Worm (Caenorhabditis elegans) whole organism, L1 larva: Measurements from ENCODE around the gene srgp-1.
A peak's percentile ranks its signal among the peaks of the same experiment; 100 is the strongest.

Experiments
- C04F5.9 ChIP-seq: sonication (generic microtip); optimal IDR thresholded peaks from 2 replicates; lab custom pipeline; 2016; ENCODE audit warnings: missing genetic modification characterization, missing compliant biosample characterization
- C16A3.4 ChIP-seq: fragments of 150-350 bp; optimal IDR thresholded peaks from 2 replicates; lab custom pipeline; 2014; ENCODE audit warnings: missing biosample characterization, missing genetic modification characterization
- alr-1 ChIP-seq: fragments of 200-800 bp; sonication (Bioruptor generic); optimal IDR thresholded peaks from 2 replicates; lab custom pipeline; 2018; ENCODE audit warnings: borderline replicate concordance, mild to moderate bottlenecking, missing genetic modification characterization, missing compliant biosample characterization
- aly-2 ChIP-seq: fragments of 150-350 bp; optimal IDR thresholded peaks from 2 replicates; lab custom pipeline; 2014; ENCODE audit warnings: missing biosample characterization, missing genetic modification characterization
- ama-1 ChIP-seq: fragments of 150-350 bp; optimal IDR thresholded peaks from 2 replicates; lab custom pipeline; 2014
- blmp-1 ChIP-seq: fragments of 150-350 bp; optimal IDR thresholded peaks from 2 replicates; lab custom pipeline; 2014; ENCODE audit warnings: missing biosample characterization, missing genetic modification characterization
- ceh-63 ChIP-seq: fragments of 200-800 bp; sonication (Bioruptor generic); optimal IDR thresholded peaks from 2 replicates; lab custom pipeline; 2018; ENCODE audit warnings: mild to moderate bottlenecking, missing genetic modification characterization, missing compliant biosample characterization
- ceh-8 ChIP-seq: fragments of 200-800 bp; sonication (Bioruptor generic); optimal IDR thresholded peaks from 2 replicates; lab custom pipeline; 2018; ENCODE audit warnings: mild to moderate bottlenecking, missing genetic modification characterization, moderate library complexity, missing compliant biosample characterization
- ceh-88 ChIP-seq: fragments of 200-800 bp; sonication (Bioruptor generic); IDR thresholded peaks from 2 replicates; pipeline ENCODE4 v1.3.6; 2022; ENCODE audit warnings: missing genetic modification characterization, missing compliant biosample characterization
- dpl-1 ChIP-seq, 3 experiments: fragments of 150-350 bp in 2 of 3; sonication (generic microtip) in 1 of 3; optimal IDR thresholded peaks; 2 replicates each; lab custom pipeline; 2014 to 2017; ENCODE audit warnings: missing biosample characterization in 3 of 3, missing genetic modification characterization in 3 of 3, missing genetic modification reagents in 3 of 3
- efl-1 ChIP-seq, 4 experiments: fragments of 150-350 bp; optimal IDR thresholded peaks in 3 of 4; peaks in 1 of 4; 1 replicate in 1 of 4; 2 replicates in 3 of 4; lab custom pipeline; 2014; ENCODE audit warnings: missing biosample characterization in 2 of 4, missing genetic modification characterization in 2 of 4, missing genetic modification reagents in 2 of 4
- egl-13 ChIP-seq: sonication (generic microtip); optimal IDR thresholded peaks from 2 replicates; lab custom pipeline; 2016; ENCODE audit warnings: missing genotype, missing genetic modification reagents, missing genetic modification characterization, missing compliant biosample characterization
- egl-27 ChIP-seq, 2 experiments: fragments of 150-350 bp in 1 of 2; sonication (generic microtip); optimal IDR thresholded peaks; 3 replicates each; lab custom pipeline; 2017 to 2018; ENCODE audit warnings: missing biosample characterization in 2 of 2, missing genetic modification characterization in 2 of 2, missing genetic modification reagents in 2 of 2
- ets-5 ChIP-seq: fragments of 200-800 bp; sonication (Bioruptor generic); IDR thresholded peaks from 2 replicates; pipeline ENCODE4 v1.3.6; 2022; ENCODE audit warnings: missing genetic modification characterization, missing compliant biosample characterization
- fkh-10 ChIP-seq: sonication (generic microtip); optimal IDR thresholded peaks from 2 replicates; lab custom pipeline; 2017; ENCODE audit warnings: missing biosample characterization, missing genetic modification reagents, missing genetic modification characterization
- hlh-17 ChIP-seq: fragments of 200-800 bp; sonication (Bioruptor generic); optimal IDR thresholded peaks from 2 replicates; lab custom pipeline; 2018; ENCODE audit warnings: missing genetic modification characterization, mild to moderate bottlenecking, missing compliant biosample characterization, moderate library complexity, borderline replicate concordance
- hpl-2 ChIP-seq: fragments of 150-350 bp; optimal IDR thresholded peaks from 2 replicates; lab custom pipeline; 2014; ENCODE audit warnings: missing biosample characterization, missing genetic modification reagents, missing genetic modification characterization
- irx-1 ChIP-seq: sonication (generic microtip); optimal IDR thresholded peaks from 2 replicates; lab custom pipeline; 2016; ENCODE audit warnings: missing genetic modification characterization, missing compliant biosample characterization
- isw-1 ChIP-seq: fragments of 200-800 bp; sonication (Bioruptor generic); IDR thresholded peaks from 2 replicates; pipeline ENCODE4 v1.3.6; 2022; ENCODE audit warnings: missing genetic modification characterization, missing compliant biosample characterization
- jun-1 ChIP-seq: fragments of 150-350 bp; optimal IDR thresholded peaks from 2 replicates; lab custom pipeline; 2014; ENCODE audit warnings: missing biosample characterization, missing genetic modification reagents, missing genetic modification characterization
- lin-15B ChIP-seq: fragments of 150-350 bp; sonication (generic microtip); optimal IDR thresholded peaks from 3 replicates; lab custom pipeline; 2014; ENCODE audit warnings: missing biosample characterization, missing genetic modification characterization
- lir-3 ChIP-seq: sonication (generic microtip); optimal IDR thresholded peaks from 2 replicates; lab custom pipeline; 2016; ENCODE audit warnings: mild to moderate bottlenecking, missing genetic modification characterization, moderate library complexity, missing compliant biosample characterization; ENCODE audit not compliant: poor library complexity
- lsy-2 ChIP-seq, 2 experiments: fragments of 150-350 bp; optimal IDR thresholded peaks; 2 replicates each; lab custom pipeline; 2014; ENCODE audit warnings: missing biosample characterization in 2 of 2, missing genetic modification characterization in 2 of 2
- mab-9 ChIP-seq: fragments of 200-800 bp; sonication (Bioruptor generic); IDR thresholded peaks from 2 replicates; pipeline ENCODE4 v1.3.6; 2022; ENCODE audit warnings: missing genetic modification reagents, missing genetic modification characterization, missing compliant biosample characterization
- mdl-1 ChIP-seq, 2 experiments: fragments of 150-350 bp; optimal IDR thresholded peaks; 2 replicates each; lab custom pipeline; 2014 to 2017; ENCODE audit warnings: missing biosample characterization in 2 of 2, missing genetic modification characterization in 2 of 2, inconsistent platforms in 1 of 2
- mep-1 ChIP-seq: fragments of 150-350 bp; optimal IDR thresholded peaks from 2 replicates; lab custom pipeline; 2014; ENCODE audit warnings: missing biosample characterization, missing genetic modification characterization
- nhr-11 ChIP-seq: fragments of 150-350 bp; optimal IDR thresholded peaks from 2 replicates; lab custom pipeline; 2014; ENCODE audit warnings: missing biosample characterization, missing genetic modification characterization
- nhr-12 ChIP-seq: sonication (generic microtip); optimal IDR thresholded peaks from 2 replicates; lab custom pipeline; 2017; ENCODE audit warnings: missing biosample characterization, missing genetic modification characterization
- nhr-19 ChIP-seq: fragments of 200-800 bp; sonication (Bioruptor generic); conservative IDR thresholded peaks from 2 replicates; pipeline ENCODE4 v1.3.6; 2022; ENCODE audit warnings: missing genetic modification characterization, missing compliant biosample characterization
- nhr-237 ChIP-seq: fragments of 150-350 bp; optimal IDR thresholded peaks from 2 replicates; lab custom pipeline; 2014; ENCODE audit warnings: missing biosample characterization, missing genetic modification characterization
- nhr-47 ChIP-seq: sonication (generic microtip); optimal IDR thresholded peaks from 2 replicates; lab custom pipeline; 2016; ENCODE audit warnings: mild to moderate bottlenecking, missing genetic modification characterization, moderate library complexity, missing compliant biosample characterization
- nhr-77 ChIP-seq: fragments of 150-350 bp; optimal IDR thresholded peaks from 2 replicates; lab custom pipeline; 2014; ENCODE audit warnings: missing biosample characterization, missing genetic modification characterization
- nhr-84 ChIP-seq: sonication (generic microtip); optimal IDR thresholded peaks from 2 replicates; lab custom pipeline; 2017; ENCODE audit warnings: missing biosample characterization, missing genetic modification characterization
- nhr-85 ChIP-seq: sonication (generic microtip); peaks from one replicate; lab custom pipeline; 2016; ENCODE audit warnings: missing genetic modification characterization, inconsistent platforms, missing compliant biosample characterization
- pag-3 ChIP-seq: sonication (generic microtip); optimal IDR thresholded peaks from 2 replicates; lab custom pipeline; 2017; ENCODE audit warnings: missing genetic modification characterization, mild to moderate bottlenecking, missing compliant biosample characterization, antibody characterized with exemption, borderline replicate concordance; ENCODE audit not compliant: insufficient read depth
- pax-3 ChIP-seq: fragments of 200-800 bp; sonication (Bioruptor generic); optimal IDR thresholded peaks from 2 replicates; lab custom pipeline; 2018; ENCODE audit warnings: mild to moderate bottlenecking, missing genetic modification characterization, moderate library complexity, missing compliant biosample characterization
- sox-4 ChIP-seq: sonication (generic microtip); optimal IDR thresholded peaks from 2 replicates; lab custom pipeline; 2016; ENCODE audit warnings: missing genetic modification characterization, missing compliant biosample characterization
- tbx-2 ChIP-seq: sonication (generic microtip); optimal IDR thresholded peaks from 2 replicates; lab custom pipeline; 2016; ENCODE audit warnings: missing genetic modification characterization, missing compliant biosample characterization
- unc-30 ChIP-seq: sonication (generic microtip); optimal IDR thresholded peaks from 2 replicates; lab custom pipeline; 2017; ENCODE audit warnings: missing biosample characterization, missing genetic modification characterization
- unc-98 ChIP-seq: fragments of 200-800 bp; sonication (Bioruptor generic); IDR thresholded peaks from 2 replicates; pipeline ENCODE4 v1.3.6; 2022; ENCODE audit warnings: missing genetic modification characterization, missing compliant biosample characterization
- vab-15 ChIP-seq: sonication (generic microtip); optimal IDR thresholded peaks from 2 replicates; lab custom pipeline; 2017; ENCODE audit warnings: missing genotype, mild to moderate bottlenecking, missing genetic modification characterization, missing compliant biosample characterization
- xbp-1 ChIP-seq: sonication (generic microtip); optimal IDR thresholded peaks from 2 replicates; lab custom pipeline; 2016; ENCODE audit warnings: missing genetic modification characterization, missing compliant biosample characterization
- zag-1 ChIP-seq: fragments of 150-350 bp; optimal IDR thresholded peaks from 2 replicates; lab custom pipeline; 2014; ENCODE audit warnings: missing biosample characterization, missing genetic modification characterization
- ztf-4 ChIP-seq: fragments of 150-350 bp; optimal IDR thresholded peaks from 2 replicates; lab custom pipeline; 2014; ENCODE audit warnings: missing biosample characterization, missing genetic modification characterization

srgp-1 gene

ce11 chrIV:11601721-11602405 lies 31.6 kb downstream of the srgp-1 start (continued):
- TF ChIP-seq hpl-2, result peak; percentile 28
- no peak for TF ChIP-seq mab-9 (GFP tag; lab: Robert Waterston, UW)
- peak; percentile 79 to 97 for TF ChIP-seq lsy-2 (tag; optimal IDR thresholded peaks at IDR 0.05; lab: Kevin White, UChicago)
- no peak for TF ChIP-seq pax-3
- no peak for TF ChIP-seq nhr-84 (tag; lab: Kevin White, UChicago)
- TF ChIP-seq jun-1, result peak; percentile 50
- peak; percentile 31 for TF ChIP-seq nhr-77 (tag; lab: Kevin White, UChicago)
- TF ChIP-seq egl-13 (tag; lab: Kevin White, UChicago), result peak; percentile 11
- TF ChIP-seq C16A3.4, result peak; percentile 81
- TF ChIP-seq aly-2 (tag; lab: Kevin White, UChicago), result peak; percentile 3
- TF ChIP-seq mep-1 (tag; lab: Kevin White, UChicago), result peak; percentile 63
- no peak for TF ChIP-seq alr-1 (tag; lab: Kevin White, UChicago)
- TF ChIP-seq ceh-88, result no peak
- TF ChIP-seq xbp-1 (tag; lab: Kevin White, UChicago), result peak; percentile 67
- peak; percentile 28 for TF ChIP-seq lin-15B (tag; lab: Kevin White, UChicago)
- peak; percentile 68 for TF ChIP-seq blmp-1 (tag; lab: Kevin White, UChicago)

ce11 chrIV:11602498-11603068 lies 32.3 kb downstream of the srgp-1 start, which contains the start of gene rps-11:
TSS of gene rps-11 (plus strand) at chrIV:11602641.
- TF ChIP-seq efl-1 (optimal IDR thresholded peaks at IDR 0.05; lab: Kevin White, UChicago) (no peak), efl-1 (GFP tag; optimal IDR thresholded peaks at IDR 0.05 in 1 of 2; lab: Kevin White, UChicago) (peak in 1 of 2 experiments; percentile 91), hlh-17 (no peak)

- TF ChIP-seq nhr-85 (tag; lab: Kevin White, UChicago), result peak; percentile 1
- TF ChIP-seq nhr-237 (tag; lab: Kevin White, UChicago), result no peak
- no peak for TF ChIP-seq unc-98
- TF ChIP-seq nhr-11 (tag; lab: Kevin White, UChicago), result no peak
- TF ChIP-seq lsy-2 (tag; optimal IDR thresholded peaks at IDR 0.05; lab: Kevin White, UChicago), result peak in 1 of 2 experiments; percentile 22
- peak; percentile 13 for TF ChIP-seq ama-1 (lab: Kevin White, UChicago)
Measured at ce11 chrIV:11603265-11603840, 33.1 kb downstream of the srgp-1 start.

ce11 chrIV:11604909-11605308 lies 34.6 kb downstream of the srgp-1 start, which contains the start of the genes ragc-1 and Y24F12A.1:
TSS of gene ragc-1 (minus strand) at chrIV:11604933.
TSS of gene Y24F12A.1 (plus strand) at chrIV:11605254.
- TF ChIP-seq tbx-2 (peak; percentile 24), lir-3 (peak; percentile 26), efl-1 (optimal IDR thresholded peaks at IDR 0.05; lab: Kevin White, UChicago) (peak; percentile 28 to 48), efl-1 (GFP tag; optimal IDR thresholded peaks at IDR 0.05 in 1 of 2; lab: Kevin White, UChicago) (peak; percentile 53 to 92), C04F5.9 (tag; lab: Kevin White, UChicago) (no peak), unc-30 (tag; lab: Kevin White, UChicago) (no peak), nhr-12 (tag; lab: Kevin White, UChicago) (no peak), irx-1 (tag; lab: Kevin White, UChicago) (no peak), ceh-63 (GFP tag; lab: Kevin White, UChicago) (no peak), pag-3 (tag; lab: Kevin White, UChicago) (no peak), nhr-47 (peak; percentile 41), ets-5 (GFP tag; lab: Robert Waterston, UW) (no peak), zag-1 (no peak), lsy-2 (tag; optimal IDR thresholded peaks at IDR 0.05; lab: Kevin White, UChicago) (peak; percentile 58 to 68), nhr-19 (peak; percentile 30), isw-1 (GFP tag; lab: Robert Waterston, UW) (no peak), egl-27 (tag; optimal IDR thresholded peaks at IDR 0.05; lab: Kevin White, UChicago) (no peak), vab-15 (tag; lab: Kevin White, UChicago) (peak; percentile 26), mdl-1 (tag; optimal IDR thresholded peaks at IDR 0.05; lab: Kevin White, UChicago) (peak in 1 of 2 experiments; percentile 71), ceh-88 (no peak), dpl-1 (GFP tag; optimal IDR thresholded peaks at IDR 0.05; lab: Kevin White, UChicago) (peak; percentile 28 to 64 (median 44)), ztf-4 (tag; lab: Kevin White, UChicago) (no peak), fkh-10 (GFP tag; lab: Kevin White, UChicago) (no peak), egl-13 (tag; lab: Kevin White, UChicago) (no peak), blmp-1 (tag; lab: Kevin White, UChicago) (peak; percentile 58), ceh-8 (GFP tag; lab: Kevin White, UChicago) (no peak), sox-4 (no peak)
